Fruit fly (Drosophila melanogaster) Kc167 (cell line): ENCODE data around the gene yellow-k.

ENCODE experiments used
- Myc ChIP-seq: fragments of >200 bp; optimal IDR thresholded peaks from 2 replicates; lab custom pipeline; 2017; ENCODE audit warnings: missing external identifiers
- Sin3A ChIP-seq: fragments of >200 bp; optimal IDR thresholded peaks from 2 replicates; lab custom pipeline; 2018; ENCODE audit warnings: missing external identifiers
- h ChIP-seq: fragments of >200 bp; optimal IDR thresholded peaks from 3 replicates; lab custom pipeline; 2018; ENCODE audit warnings: missing external identifiers
- psq ChIP-seq: fragments of >200 bp; optimal IDR thresholded peaks from 2 replicates; lab custom pipeline; 2017; ENCODE audit warnings: missing external identifiers
- ttk ChIP-seq: sonication (Bioruptor generic); optimal IDR thresholded peaks from 2 replicates; lab custom pipeline; 2017; ENCODE audit warnings: missing external identifiers

- no peak for TF ChIP-seq psq
- TF ChIP-seq Sin3A (lab: Kevin White, UChicago) = no peak
- TF ChIP-seq ttk (lab: Kevin White, UChicago) = no peak
- no peak for TF ChIP-seq h (lab: Kevin White, UChicago)
- TF ChIP-seq Myc = no peak
Observed at dm6 chr3L:15538582-15539490, 18.4 kb downstream of the yellow-k start.
